Worm (Caenorhabditis elegans): ENCODE results near the gene ZK285.2.
A peak's percentile ranks its signal among the peaks of the same experiment; 100 is the strongest.

ZK285.2 gene

DNA sequence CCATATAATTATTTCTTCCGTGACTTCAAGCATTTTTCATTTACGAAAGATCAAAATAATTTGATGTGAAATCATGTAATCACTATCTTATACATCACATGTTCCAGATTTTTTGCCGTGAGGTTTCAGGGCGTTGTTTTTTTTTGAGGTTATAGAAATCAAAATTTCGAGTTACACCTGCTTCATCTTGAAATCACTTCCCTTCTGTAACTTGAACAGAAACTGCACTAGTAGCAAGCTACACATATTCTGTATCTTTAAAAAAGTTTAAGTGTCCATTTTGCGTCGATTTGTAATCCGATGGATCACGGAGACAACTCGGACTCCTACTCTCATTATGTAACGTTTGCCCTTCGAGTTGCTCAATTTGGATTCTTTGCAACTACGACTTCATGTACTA, 44.0 kb downstream of the ZK285.2 start, which contains the start of gene F22B8.3:
F22B8.3 (plus strand) TSS at position 301 of the 400 bp plus-strand sequence.
- TF ChIP-seq mep-1 (tag; optimal IDR thresholded peaks at IDR 0.05) (no peak), efl-1 (optimal IDR thresholded peaks at IDR 0.05) (no peak), efl-1 (GFP tag; optimal IDR thresholded peaks at IDR 0.05 in 1 of 2) (peak in 1 of 2 experiments; percentile 58)

DNA sequence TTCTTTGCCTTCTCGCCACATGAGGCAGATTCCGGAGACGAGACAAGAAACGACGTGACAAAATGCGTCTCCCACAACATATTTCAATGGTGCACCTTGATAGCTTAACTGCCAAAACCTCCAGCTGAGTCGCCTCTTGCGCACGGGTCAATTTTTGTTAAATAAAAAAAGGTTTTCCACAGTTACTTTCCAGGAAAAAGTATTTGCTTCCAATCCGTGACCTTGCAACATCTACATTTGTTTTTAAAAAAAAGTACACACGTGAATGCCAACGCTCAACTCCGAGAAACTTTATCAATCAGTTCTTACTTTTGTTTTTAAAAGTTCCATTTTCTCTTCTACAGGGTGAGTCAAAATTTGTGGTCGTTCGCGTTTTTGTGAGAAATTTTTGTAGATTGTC, 47.6 kb downstream of the ZK285.2 start, which contains the start of gene F22B8.7:
F22B8.7 (plus strand) TSS at position 301 of the 400 bp plus-strand sequence.
- TF ChIP-seq C34B4.2 (tag; optimal IDR thresholded peaks at IDR 0.05) = no peak
- TF ChIP-seq pqm-1 (tag; optimal IDR thresholded peaks at IDR 0.05) = no peak
- TF ChIP-seq sptf-1 (tag; optimal IDR thresholded peaks at IDR 0.05) = no peak
- TF ChIP-seq skn-1 (tag; optimal IDR thresholded peaks at IDR 0.05) = no peak
- TF ChIP-seq sox-4 (tag; optimal IDR thresholded peaks at IDR 0.05) = no peak
- TF ChIP-seq ceh-88 (GFP tag; IDR thresholded peaks at IDR 0.05) = no peak
- no peak for TF ChIP-seq isw-1 (GFP tag; IDR thresholded peaks at IDR 0.05)

DNA sequence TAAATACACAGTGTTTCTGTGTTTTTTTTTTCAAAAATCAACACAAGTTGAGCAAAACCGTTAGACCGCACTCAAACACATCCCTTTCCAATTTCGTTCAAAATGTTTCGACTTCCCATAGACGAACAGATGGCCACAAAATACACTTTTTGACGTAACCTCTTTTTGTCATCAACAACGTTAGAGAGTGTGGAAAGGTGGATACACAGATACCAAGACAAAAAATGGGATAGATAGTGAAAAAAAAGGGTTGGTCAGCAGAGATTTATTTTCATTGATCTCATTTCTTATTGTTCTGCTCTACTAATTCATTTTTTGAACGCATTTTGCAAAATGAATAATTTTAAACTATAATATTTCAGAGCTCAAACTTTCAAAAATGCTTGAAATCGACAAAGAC, 48.2 kb downstream of the ZK285.2 start:
- no peak for TF ChIP-seq nhr-12 (tag; optimal IDR thresholded peaks at IDR 0.05)
- TF ChIP-seq elt-3 (tag; optimal IDR thresholded peaks at IDR 0.05) = peak in 1 of 6 experiments; percentile 58
- TF ChIP-seq nhr-19 (GFP tag; conservative IDR thresholded peaks at IDR 0.05) = peak; percentile 28
- peak; percentile 81 for TF ChIP-seq blmp-1 (tag; optimal IDR thresholded peaks at IDR 0.05)
- peak; percentile 58 for TF ChIP-seq skn-1 (tag; optimal IDR thresholded peaks at IDR 0.05)
- no peak for TF ChIP-seq nhr-11 (tag; optimal IDR thresholded peaks at IDR 0.05)
- no peak for TF ChIP-seq ztf-4 (tag; optimal IDR thresholded peaks at IDR 0.05)
- no peak for TF ChIP-seq ceh-88 (GFP tag; IDR thresholded peaks at IDR 0.05)
- no peak for TF ChIP-seq fkh-10 (GFP tag; optimal IDR thresholded peaks at IDR 0.05)
- TF ChIP-seq fkh-8 (tag; optimal IDR thresholded peaks at IDR 0.05) = no peak
- TF ChIP-seq C04F5.9 (tag; optimal IDR thresholded peaks at IDR 0.05) = no peak
- TF ChIP-seq lsy-2 (tag; optimal IDR thresholded peaks at IDR 0.05) = no peak
- TF ChIP-seq hlh-17 (GFP tag; optimal IDR thresholded peaks at IDR 0.05; ENCODE audit: borderline replicate concordance) = no peak
- no peak for TF ChIP-seq snu-23 (GFP tag; optimal IDR thresholded peaks at IDR 0.05)
- no peak for TF ChIP-seq dsc-1 (tag; optimal IDR thresholded peaks at IDR 0.05)
- peak; percentile 39 for TF ChIP-seq nhr-20 (tag; optimal IDR thresholded peaks at IDR 0.05)
- TF ChIP-seq rnt-1 (tag; optimal IDR thresholded peaks at IDR 0.05) = peak; percentile 43
- TF ChIP-seq mep-1 (tag; optimal IDR thresholded peaks at IDR 0.05) = peak; percentile 38
